Fruit fly (Drosophila melanogaster): ENCODE results near the gene CG33995.

CG33995 gene

dm6 chr2L:5010784-5011260 lies 32.2 kb upstream of the CG33995 start, which contains the start of the genes CG31917, Tfb5 and SelT (continued):
- peak; percentile 52 for TF ChIP-seq CG10267 (tag; optimal IDR thresholded peaks at IDR 0.05)
- TF ChIP-seq CG3163 (GFP tag; optimal IDR thresholded peaks at IDR 0.05): peak; percentile 2
- TF ChIP-seq Dip3 (GFP tag; optimal IDR thresholded peaks at IDR 0.05): peak; percentile 29
- TF ChIP-seq vvl (GFP tag; IDR thresholded peaks at IDR 0.05): peak; percentile 62
- peak; percentile 50 for TF ChIP-seq twi (tag; optimal IDR thresholded peaks at IDR 0.05)
- TF ChIP-seq CG12104 (GFP tag; optimal IDR thresholded peaks at IDR 0.05): peak; percentile 40
- peak; percentile 46 for TF ChIP-seq CG1233 (GFP tag; optimal IDR thresholded peaks at IDR 0.05)
- peak; percentile 71 for TF ChIP-seq CHES-1-like (GFP tag; optimal IDR thresholded peaks at IDR 0.05)
- peak; percentile 82 for TF ChIP-seq CG12391 (tag; optimal IDR thresholded peaks at IDR 0.05)
- TF ChIP-seq CG32532 (GFP tag; IDR thresholded peaks at IDR 0.05): peak; percentile 50; the same call in 1 of the 2 replicates
- TF ChIP-seq CG12299 (tag; optimal IDR thresholded peaks at IDR 0.05): peak; percentile 59
- TF ChIP-seq vfl (GFP tag; optimal IDR thresholded peaks at IDR 0.05): peak; percentile 58
- TF ChIP-seq dpn (GFP tag; optimal IDR thresholded peaks at IDR 0.05): peak; percentile 16 to 67
- TF ChIP-seq Hr78 (GFP tag; optimal IDR thresholded peaks at IDR 0.05): peak in 1 of 2 experiments; percentile 18
- peak; percentile 36 for TF ChIP-seq Bteb2 (GFP tag; optimal IDR thresholded peaks at IDR 0.05)
- peak; percentile 77 for TF ChIP-seq pho (GFP tag; optimal IDR thresholded peaks at IDR 0.05)
- peak; percentile 39 for TF ChIP-seq CG7786 (GFP tag; optimal IDR thresholded peaks at IDR 0.05)
- no peak for TF ChIP-seq da (GFP tag; optimal IDR thresholded peaks at IDR 0.05)
- TF ChIP-seq Hr3 (GFP tag; optimal IDR thresholded peaks at IDR 0.05): peak; percentile 53
- TF ChIP-seq CG7357 (GFP tag; IDR thresholded peaks at IDR 0.05): no peak
- peak; percentile 70 for TF ChIP-seq CoRest (tag; optimal IDR thresholded peaks at IDR 0.05)
- peak; percentile 1 for TF ChIP-seq CrebB (tag; optimal IDR thresholded peaks at IDR 0.05)
- TF ChIP-seq CG10366 (GFP tag; IDR thresholded peaks at IDR 0.05): peak; percentile 35; the same call in 1 of the 2 replicates
- TF ChIP-seq bcd (GFP tag; optimal IDR thresholded peaks at IDR 0.05): peak; percentile 32
- peak; percentile 68 for TF ChIP-seq mam (GFP tag; optimal IDR thresholded peaks at IDR 0.05)
- TF ChIP-seq Antp (GFP tag; optimal IDR thresholded peaks at IDR 0.05): peak; percentile 55
- TF ChIP-seq CG2712 (tag; optimal IDR thresholded peaks at IDR 0.05): peak; percentile 73
- peak; percentile 30 for TF ChIP-seq CG9797 (GFP tag; optimal IDR thresholded peaks at IDR 0.05)
- peak; percentile 36 for TF ChIP-seq CG17802 (tag; optimal IDR thresholded peaks at IDR 0.05)
- TF ChIP-seq Stat92E (GFP tag; optimal IDR thresholded peaks at IDR 0.05): peak in 1 of 3 experiments; percentile 59
- no peak for TF ChIP-seq crc (GFP tag; optimal IDR thresholded peaks at IDR 0.05)
- TF ChIP-seq insv (GFP tag; optimal IDR thresholded peaks at IDR 0.05): peak in 1 of 2 experiments; percentile 44
- TF ChIP-seq jigr1 (GFP tag; IDR thresholded peaks at IDR 0.05): no peak
- peak; percentile 89 for TF ChIP-seq CG4617 (GFP tag; optimal IDR thresholded peaks at IDR 0.05; ENCODE audit: borderline replicate concordance)
- TF ChIP-seq shn (GFP tag; optimal IDR thresholded peaks at IDR 0.05): peak; percentile 49
- peak; percentile 89 for TF ChIP-seq Dll (GFP tag; IDR thresholded peaks at IDR 0.05; ENCODE audit: partially characterized antibody)
- 0 out of 3 replicates have a peak, but pooled peaks have one; percentile 11 for TF ChIP-seq Dbx (GFP tag; IDR thresholded peaks at IDR 0.05)
- TF ChIP-seq chinmo (GFP tag; IDR thresholded peaks at IDR 0.05; ENCODE audit: partially characterized antibody): no peak
- no peak for TF ChIP-seq h (optimal IDR thresholded peaks at IDR 0.05)
- TF ChIP-seq CG12744 (GFP tag; optimal IDR thresholded peaks at IDR 0.05): peak; percentile 40
- peak; percentile 39; the same call in 1 of the 2 replicates for TF ChIP-seq bbx (GFP tag; IDR thresholded peaks at IDR 0.05; ENCODE audit: partially characterized antibody)
- peak; percentile 64 for TF ChIP-seq CG8290 (GFP tag; optimal IDR thresholded peaks at IDR 0.05)
- no peak for TF ChIP-seq CG8290 (tag; optimal IDR thresholded peaks at IDR 0.05)
- TF ChIP-seq oc (tag; optimal IDR thresholded peaks at IDR 0.05): no peak
- TF ChIP-seq CG9876 (GFP tag; optimal IDR thresholded peaks at IDR 0.05): peak; percentile 21
- TF ChIP-seq sisA (GFP tag; IDR thresholded peaks at IDR 0.05): peak; percentile 59; the same call in 1 of the 2 replicates
- peak; percentile 52 for TF ChIP-seq dmrt11E (tag; optimal IDR thresholded peaks at IDR 0.05)
- TF ChIP-seq tin (GFP tag; optimal IDR thresholded peaks at IDR 0.05): peak; percentile 51
- TF ChIP-seq Meics (GFP tag; optimal IDR thresholded peaks at IDR 0.05): no peak
- TF ChIP-seq chif (GFP tag; optimal IDR thresholded peaks at IDR 0.05): peak; percentile 17 to 52

All from whole organism, embryonic.